Worm (Caenorhabditis elegans) whole organism, L1 larva: ENCODE results near the gene T11G6.5.

Source experiments
- ama-1 ChIP-seq: fragments of 150-350 bp; optimal IDR thresholded peaks from 2 replicates; lab custom pipeline; 2014
- efl-1 ChIP-seq, 4 experiments: fragments of 150-350 bp; optimal IDR thresholded peaks in 3 of 4; peaks in 1 of 4; 1 replicate in 1 of 4; 2 replicates in 3 of 4; lab custom pipeline; 2014; ENCODE audit warnings: missing biosample characterization in 2 of 4, missing genetic modification characterization in 2 of 4, missing genetic modification reagents in 2 of 4
- jun-1 ChIP-seq: fragments of 150-350 bp; optimal IDR thresholded peaks from 2 replicates; lab custom pipeline; 2014; ENCODE audit warnings: missing biosample characterization, missing genetic modification reagents, missing genetic modification characterization
- nhr-237 ChIP-seq: fragments of 150-350 bp; optimal IDR thresholded peaks from 2 replicates; lab custom pipeline; 2014; ENCODE audit warnings: missing biosample characterization, missing genetic modification characterization
- nhr-76 ChIP-seq: sonication (generic microtip); optimal IDR thresholded peaks from 2 replicates; lab custom pipeline; 2017; ENCODE audit warnings: missing biosample characterization, missing genetic modification characterization
- sox-4 ChIP-seq: sonication (generic microtip); optimal IDR thresholded peaks from 2 replicates; lab custom pipeline; 2016; ENCODE audit warnings: missing genetic modification characterization, missing compliant biosample characterization
- unc-30 ChIP-seq: sonication (generic microtip); optimal IDR thresholded peaks from 2 replicates; lab custom pipeline; 2017; ENCODE audit warnings: missing biosample characterization, missing genetic modification characterization
- vab-15 ChIP-seq: sonication (generic microtip); optimal IDR thresholded peaks from 2 replicates; lab custom pipeline; 2017; ENCODE audit warnings: missing genotype, mild to moderate bottlenecking, missing genetic modification characterization, missing compliant biosample characterization

DNA sequence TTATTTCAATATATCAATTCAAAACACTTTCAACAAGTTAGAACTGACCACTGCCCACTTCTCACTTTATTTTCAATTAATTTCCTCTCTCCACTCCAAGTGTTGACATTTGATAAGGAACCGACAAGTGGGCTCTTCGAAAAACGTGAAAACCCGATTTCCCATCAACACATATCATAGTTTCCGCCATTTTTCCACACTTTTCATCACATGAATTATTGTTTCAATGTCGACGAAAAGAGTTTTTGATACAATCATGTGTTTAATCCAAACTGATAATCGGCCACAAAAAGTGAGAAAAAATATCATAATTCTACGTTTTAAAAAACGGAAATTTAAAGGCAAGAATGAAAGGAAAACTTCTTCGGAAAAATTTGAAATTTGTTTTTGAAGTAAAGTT, 46.9 kb downstream of the T11G6.5 start:
- no peak for TF ChIP-seq efl-1 (optimal IDR thresholded peaks at IDR 0.05; lab: Kevin White, UChicago)
- no peak for TF ChIP-seq efl-1 (GFP tag; optimal IDR thresholded peaks at IDR 0.05 in 1 of 2; lab: Kevin White, UChicago)
- TF ChIP-seq ama-1 (lab: Kevin White, UChicago): no peak
- TF ChIP-seq nhr-76 (tag; lab: Kevin White, UChicago): no peak
- no peak for TF ChIP-seq jun-1 (tag; lab: Kevin White, UChicago)
- no peak for TF ChIP-seq vab-15 (tag; lab: Kevin White, UChicago)
- no peak for TF ChIP-seq unc-30
- no peak for TF ChIP-seq sox-4
- TF ChIP-seq nhr-237: no peak
